Worm (Caenorhabditis elegans): ENCODE results near the gene W02D7.4.

ce11 chrV:8291764-8292163 is 5.6 kb downstream of the W02D7.4 start, which contains the start of gene srg-33:
- TF ChIP-seq nhr-12 (tag; optimal IDR thresholded peaks at IDR 0.05) (no peak), hlh-1 (tag; optimal IDR thresholded peaks at IDR 0.05) (no peak), ztf-11 (tag; optimal IDR thresholded peaks at IDR 0.05) (no peak)
